Fruit fly (Drosophila melanogaster) whole organism, embryonic: ENCODE measurements around the gene Moe.

Source experiments
- Aef1 ChIP-seq: fragments of 200-800 bp; sonication (Bioruptor generic); IDR thresholded peaks from 3 replicates; pipeline ENCODE4 v1.3.6; 2022; ENCODE audit warnings: missing biosample characterization, missing genetic modification characterization
- Atf-2 ChIP-seq: fragments of 200-800 bp; sonication (Bioruptor generic); optimal IDR thresholded peaks from 2 replicates; lab custom pipeline; 2016; ENCODE audit warnings: missing biosample characterization, missing genetic modification characterization
- CG11093 ChIP-seq: fragments of 200-800 bp; sonication (Bioruptor generic); IDR thresholded peaks from 3 replicates; pipeline ENCODE4 v1.3.6; 2022; ENCODE audit warnings: missing biosample characterization, missing genetic modification characterization
- CG13775 ChIP-seq: fragments of 200-800 bp; sonication (Bioruptor generic); optimal IDR thresholded peaks from 3 replicates; lab custom pipeline; 2017; ENCODE audit warnings: missing biosample characterization, mild to moderate bottlenecking, missing genetic modification characterization
- CG15269 ChIP-seq: fragments of 200-800 bp; sonication (Bioruptor generic); optimal IDR thresholded peaks from 2 replicates; lab custom pipeline; 2018; ENCODE audit warnings: missing biosample characterization, mild to moderate bottlenecking, missing genetic modification characterization, moderate library complexity
- CG1529 ChIP-seq: fragments of 200-800 bp; sonication (Bioruptor generic); optimal IDR thresholded peaks from 3 replicates; lab custom pipeline; 2018; ENCODE audit warnings: missing biosample characterization, missing genetic modification characterization
- CG16779 ChIP-seq: fragments of 200-800 bp; sonication (Bioruptor generic); IDR thresholded peaks from 2 replicates; pipeline ENCODE4 v1.3.6; 2022; ENCODE audit warnings: missing biosample characterization, missing genetic modification characterization
- CG17385 ChIP-seq: fragments of 200-800 bp; sonication (Bioruptor generic); optimal IDR thresholded peaks from 3 replicates; lab custom pipeline; 2018; ENCODE audit warnings: missing biosample characterization, mild to moderate bottlenecking, missing genetic modification characterization
- CG2120 ChIP-seq: fragments of 200-800 bp; sonication (Bioruptor generic); optimal IDR thresholded peaks from 3 replicates; lab custom pipeline; 2016; ENCODE audit warnings: missing biosample characterization, missing genetic modification characterization
- CG30403 ChIP-seq: fragments of 200-800 bp; sonication (Bioruptor generic); optimal IDR thresholded peaks from 3 replicates; lab custom pipeline; 2016; ENCODE audit warnings: missing biosample characterization, missing genetic modification characterization
- CG32532 ChIP-seq: fragments of 200-800 bp; sonication (Bioruptor generic); IDR thresholded peaks from 2 replicates; pipeline ENCODE4 v1.3.6; 2022; ENCODE audit warnings: missing biosample characterization, missing genetic modification characterization
- CG3838 ChIP-seq: fragments of 200-800 bp; sonication (Bioruptor generic); optimal IDR thresholded peaks from 3 replicates; lab custom pipeline; 2016; ENCODE audit warnings: missing biosample characterization, missing genetic modification characterization
- CG4404 ChIP-seq: fragments of 200-800 bp; sonication (Bioruptor generic); IDR thresholded peaks from 2 replicates; pipeline ENCODE4 v1.3.6; 2022; ENCODE audit warnings: missing biosample characterization, missing genetic modification characterization
- CG7372 ChIP-seq: fragments of 200-800 bp; sonication (Bioruptor generic); IDR thresholded peaks from 2 replicates; pipeline ENCODE4 v1.3.6; 2022; ENCODE audit warnings: missing biosample characterization, missing genetic modification characterization
- CG8089 ChIP-seq: fragments of 200-800 bp; sonication (Bioruptor generic); optimal IDR thresholded peaks from 3 replicates; lab custom pipeline; 2016; ENCODE audit warnings: missing biosample characterization, missing genetic modification characterization
- CG9797 ChIP-seq: fragments of 200-800 bp; sonication (Bioruptor generic); optimal IDR thresholded peaks from 3 replicates; lab custom pipeline; 2018; ENCODE audit warnings: missing biosample characterization, mild to moderate bottlenecking, missing genetic modification characterization
- CG9876 ChIP-seq: fragments of 200-800 bp; sonication (Bioruptor generic); optimal IDR thresholded peaks from 2 replicates; lab custom pipeline; 2016; ENCODE audit warnings: missing biosample characterization, missing genetic modification characterization
- Camta ChIP-seq: fragments of 200-800 bp; sonication (Bioruptor generic); optimal IDR thresholded peaks from 2 replicates; lab custom pipeline; 2016; ENCODE audit warnings: missing biosample characterization, missing genetic modification characterization
- HLH3B ChIP-seq: fragments of 200-800 bp; sonication (Bioruptor generic); IDR thresholded peaks from 2 replicates; pipeline ENCODE4 v1.3.6; 2022; ENCODE audit warnings: missing biosample characterization, missing genetic modification characterization
- Hmr ChIP-seq: fragments of 200-800 bp; sonication (Bioruptor generic); optimal IDR thresholded peaks from 3 replicates; lab custom pipeline; 2017; ENCODE audit warnings: mild to moderate bottlenecking, missing biosample characterization, missing genetic modification reagents, missing genetic modification characterization
- Hsf ChIP-seq: fragments of 200-800 bp; sonication (Bioruptor generic); optimal IDR thresholded peaks from 3 replicates; lab custom pipeline; 2016; ENCODE audit warnings: missing biosample characterization, missing genetic modification characterization
- Jarid2 ChIP-seq: fragments of 200-800 bp; sonication (Bioruptor generic); optimal IDR thresholded peaks from 3 replicates; lab custom pipeline; 2017; ENCODE audit warnings: mild to moderate bottlenecking, missing biosample characterization, missing genetic modification reagents, missing genetic modification characterization
- Mes4 ChIP-seq: fragments of 200-800 bp; sonication (Bioruptor generic); optimal IDR thresholded peaks from 2 replicates; lab custom pipeline; 2016; ENCODE audit warnings: missing biosample characterization, missing genetic modification characterization
- NFAT ChIP-seq: fragments of 200-800 bp; sonication (Bioruptor generic); IDR thresholded peaks from 2 replicates; pipeline ENCODE4 v1.3.6; 2022; ENCODE audit warnings: missing biosample characterization, missing genetic modification characterization
- Nf-YC ChIP-seq: fragments of 200-800 bp; optimal IDR thresholded peaks from 3 replicates; lab custom pipeline; 2019; ENCODE audit warnings: missing biosample characterization, mild to moderate bottlenecking, missing genetic modification characterization, moderate library complexity
- Oaz ChIP-seq: fragments of 200-800 bp; sonication (Bioruptor generic); IDR thresholded peaks from 2 replicates; pipeline ENCODE4 v1.3.6; 2022; ENCODE audit warnings: missing biosample characterization, missing genetic modification characterization
- Rfx ChIP-seq: fragments of 200-800 bp; sonication (Bioruptor generic); IDR thresholded peaks from 2 replicates; pipeline ENCODE4 v1.3.6; 2022; ENCODE audit warnings: missing biosample characterization, missing genetic modification characterization
- Sox102F ChIP-seq: fragments of 200-800 bp; sonication (Bioruptor generic); optimal IDR thresholded peaks from 2 replicates; lab custom pipeline; 2018; ENCODE audit warnings: missing biosample characterization, mild to moderate bottlenecking, missing genetic modification characterization, moderate library complexity
- Taf1 ChIP-seq: fragments of 200-800 bp; sonication (Bioruptor generic); IDR thresholded peaks from 2 replicates; pipeline ENCODE4 v1.3.6; 2022; ENCODE audit warnings: missing biosample characterization, missing genetic modification characterization
- Xbp1 ChIP-seq: fragments of 200-800 bp; sonication (Bioruptor generic); optimal IDR thresholded peaks from 3 replicates; lab custom pipeline; 2016; ENCODE audit warnings: missing biosample characterization, mild to moderate bottlenecking, missing genetic modification characterization
- amos ChIP-seq: fragments of 200-800 bp; sonication (Bioruptor generic); IDR thresholded peaks from 2 replicates; pipeline ENCODE4 v1.3.6; 2022; ENCODE audit warnings: missing biosample characterization, missing genetic modification characterization; ENCODE audit not compliant: partially characterized antibody
- bcd ChIP-seq: fragments of 200-800 bp; sonication (Bioruptor generic); optimal IDR thresholded peaks from 2 replicates; lab custom pipeline; 2017; ENCODE audit warnings: missing biosample characterization, mild to moderate bottlenecking, missing genetic modification characterization
- bsh ChIP-seq, 2 experiments: fragments of 200-800 bp; sonication (Bioruptor generic); optimal IDR thresholded peaks; 2 replicates each; lab custom pipeline; 2017 to 2018; ENCODE audit warnings: mild to moderate bottlenecking in 2 of 2, missing biosample characterization in 2 of 2, missing genetic modification characterization in 2 of 2, moderate library complexity in 1 of 2
- caup ChIP-seq: fragments of 200-800 bp; sonication (Bioruptor generic); optimal IDR thresholded peaks from 3 replicates; lab custom pipeline; 2017; ENCODE audit warnings: missing biosample characterization, mild to moderate bottlenecking, missing genetic modification characterization, moderate library complexity; ENCODE audit not compliant: severe bottlenecking
- cg ChIP-seq: fragments of 200-800 bp; sonication (Bioruptor generic); optimal IDR thresholded peaks from 3 replicates; lab custom pipeline; 2019; ENCODE audit warnings: missing biosample characterization, mild to moderate bottlenecking, missing genetic modification characterization, moderate library complexity
- chinmo ChIP-seq: fragments of 200-800 bp; sonication (Bioruptor generic); IDR thresholded peaks from 4 replicates; pipeline ENCODE4 v1.3.6; 2022; ENCODE audit warnings: missing biosample characterization, missing genetic modification characterization; ENCODE audit not compliant: partially characterized antibody
- corto ChIP-seq: fragments of 200-800 bp; sonication (Bioruptor generic); optimal IDR thresholded peaks from 2 replicates; lab custom pipeline; 2016; ENCODE audit warnings: missing biosample characterization, mild to moderate bottlenecking, missing genetic modification characterization, moderate library complexity
- dm ChIP-seq: fragments of 200-800 bp; sonication (Bioruptor generic); optimal IDR thresholded peaks from 3 replicates; lab custom pipeline; 2016; ENCODE audit warnings: missing biosample characterization, missing genetic modification characterization
- gcm ChIP-seq: fragments of 200-800 bp; sonication (Bioruptor generic); optimal IDR thresholded peaks from 2 replicates; lab custom pipeline; 2019; ENCODE audit warnings: missing biosample characterization, mild to moderate bottlenecking, missing genetic modification characterization, moderate library complexity
- hth ChIP-seq: fragments of >200 bp; optimal IDR thresholded peaks from 2 replicates; lab custom pipeline; 2017; ENCODE audit warnings: inconsistent platforms
- knrl ChIP-seq: fragments of 200-800 bp; sonication (Bioruptor generic); IDR thresholded peaks from 3 replicates; pipeline ENCODE4 v1.3.6; 2022; ENCODE audit warnings: missing biosample characterization, missing genetic modification characterization; ENCODE audit not compliant: partially characterized antibody
- luna ChIP-seq: fragments of 200-800 bp; sonication (Bioruptor generic); optimal IDR thresholded peaks from 2 replicates; lab custom pipeline; 2016; ENCODE audit warnings: missing biosample characterization, missing genetic modification characterization
- mam ChIP-seq: fragments of 200-800 bp; sonication (Bioruptor generic); optimal IDR thresholded peaks from 3 replicates; lab custom pipeline; 2016; ENCODE audit warnings: missing biosample characterization, missing genetic modification characterization
- pb ChIP-seq: fragments of 200-800 bp; sonication (Bioruptor generic); optimal IDR thresholded peaks from 3 replicates; lab custom pipeline; 2016; ENCODE audit warnings: missing biosample characterization, missing genetic modification characterization
- pho ChIP-seq: fragments of 200-800 bp; sonication (Bioruptor generic); optimal IDR thresholded peaks from 2 replicates; lab custom pipeline; 2016; ENCODE audit warnings: missing biosample characterization, missing genetic modification characterization
- pum ChIP-seq: fragments of 200-800 bp; sonication (Bioruptor generic); optimal IDR thresholded peaks from 2 replicates; lab custom pipeline; 2016; ENCODE audit warnings: missing biosample characterization, missing genetic modification characterization
- sob ChIP-seq: fragments of 200-800 bp; sonication (Bioruptor generic); IDR thresholded peaks from 2 replicates; pipeline ENCODE4 v1.3.6; 2022; ENCODE audit warnings: missing biosample characterization, missing genetic modification characterization
- trem ChIP-seq: fragments of 200-800 bp; optimal IDR thresholded peaks from 3 replicates; lab custom pipeline; 2019; ENCODE audit warnings: missing biosample characterization, mild to moderate bottlenecking, missing genetic modification characterization, moderate library complexity
- vnd ChIP-seq: fragments of 200-800 bp; sonication (Bioruptor generic); IDR thresholded peaks from 3 replicates; pipeline ENCODE4 v1.3.6; 2022; ENCODE audit warnings: missing biosample characterization, missing genetic modification characterization; ENCODE audit not compliant: partially characterized antibody
- zen2 ChIP-seq: fragments of 200-800 bp; sonication (Bioruptor generic); IDR thresholded peaks from 3 replicates; pipeline ENCODE4 v1.3.6; 2022; ENCODE audit warnings: missing biosample characterization, missing genetic modification characterization; ENCODE audit not compliant: partially characterized antibody

Moe gene

dm6 chrX:8897859-8898427, at the start of gene Moe:
TSS of gene Moe (minus strand) at chrX:8898332.
- TF ChIP-seq pb (GFP tag; lab: Kevin White, UChicago) (peak; percentile 7), hth (no peak), Nf-YC (peak; percentile 55), Mes4 (GFP tag; lab: Kevin White, UChicago) (peak; percentile 3), cg (GFP tag; lab: Kevin White, UChicago) (peak; percentile 93), CG9876 (GFP tag; lab: Kevin White, UChicago) (peak; percentile 36), CG16779 (GFP tag; lab: Robert Waterston, UW) (no peak), gcm (no peak), CG8089 (GFP tag; lab: Kevin White, UChicago) (peak; percentile 19), CG2120 (peak; percentile 81), HLH3B (0 out of 2 replicates have a peak, but pooled peaks have one; percentile 26), Atf-2 (GFP tag; lab: Kevin White, UChicago) (peak; percentile 45), bsh (GFP tag; optimal IDR thresholded peaks at IDR 0.05; lab: Kevin White, UChicago) (peak in 1 of 2 experiments; percentile 78), Hsf (peak; percentile 69), Sox102F (peak; percentile 21), CG30403 (peak; percentile 71), amos (GFP tag; lab: Robert Waterston, UW) (peak; percentile 88; the same call in 1 of the 2 replicates), Xbp1 (GFP tag; lab: Kevin White, UChicago) (peak; percentile 77), chinmo (GFP tag; lab: Robert Waterston, UW) (0 out of 4 replicates have a peak, but pooled peaks have one; percentile 41), pum (GFP tag; lab: Kevin White, UChicago) (peak; percentile 50), CG9797 (GFP tag; lab: Kevin White, UChicago) (peak; percentile 44), CG11093 (GFP tag; lab: Robert Waterston, UW) (no peak), vnd (GFP tag; lab: Robert Waterston, UW) (peak; percentile 64; the same call in 2 of the 3 replicates), CG1529 (no peak), luna (GFP tag; lab: Kevin White, UChicago) (peak; percentile 49), pho (GFP tag; lab: Kevin White, UChicago) (peak; percentile 65), Camta (GFP tag; lab: Kevin White, UChicago) (peak; percentile 54), Taf1 (GFP tag; lab: Robert Waterston, UW) (no peak), Jarid2 (no peak), trem (peak; percentile 48), Oaz (GFP tag; lab: Robert Waterston, UW) (no peak), Rfx (peak; percentile 81), CG17385 (GFP tag; lab: Kevin White, UChicago) (no peak), corto (no peak), CG7372 (GFP tag; lab: Robert Waterston, UW) (no peak), Aef1 (GFP tag; lab: Robert Waterston, UW) (peak; percentile 37; the same call in 1 of the 3 replicates), knrl (peak; percentile 78), mam (GFP tag; lab: Kevin White, UChicago) (peak; percentile 72), CG15269 (tag; lab: Kevin White, UChicago) (peak; percentile 36), caup (GFP tag; lab: Kevin White, UChicago) (peak; percentile 44), CG32532 (GFP tag; lab: Robert Waterston, UW) (peak; percentile 67), zen2 (peak; percentile 51; the same call in 1 of the 3 replicates), Hmr (peak; percentile 61), bcd (peak; percentile 33), sob (peak; percentile 52; the same call in 1 of the 2 replicates), CG13775 (GFP tag; lab: Kevin White, UChicago) (peak; percentile 39), NFAT (GFP tag; lab: Robert Waterston, UW) (peak; percentile 78), CG4404 (GFP tag; lab: Robert Waterston, UW) (peak; percentile 15; the same call in 1 of the 2 replicates), dm (GFP tag; lab: Kevin White, UChicago) (peak; percentile 29), CG3838 (GFP tag; lab: Kevin White, UChicago) (no peak)
